Worm (Caenorhabditis elegans): ENCODE data around the gene gcy-20.

ce11 chrV:16233624-16234023, 20.0 kb downstream of the gcy-20 start, which contains the start of gene clec-233:
- TF ChIP-seq klf-2 (GFP tag; conservative IDR thresholded peaks at IDR 0.05) (no peak), ref-1 (GFP tag; conservative IDR thresholded peaks at IDR 0.05) (no peak), flt-1 (GFP tag; IDR thresholded peaks at IDR 0.05) (no peak)

Data from whole organism, midembryonic.